Worm (Caenorhabditis elegans) whole organism, mixed stage, embryonic: ENCODE data around the gene memb-2.

Source experiments
- bed-3 ChIP-seq: fragments of 200-800 bp; sonication (Bioruptor generic); optimal IDR thresholded peaks from 3 replicates; lab custom pipeline; 2018; ENCODE audit warnings: mild to moderate bottlenecking, missing genetic modification characterization, moderate library complexity, missing compliant biosample characterization
- blmp-1 ChIP-seq: fragments of 150-350 bp; optimal IDR thresholded peaks from 2 replicates; lab custom pipeline; 2014; ENCODE audit warnings: missing biosample characterization, missing genetic modification characterization
- ceh-43 ChIP-seq: fragments of 200-800 bp; sonication (Bioruptor generic); optimal IDR thresholded peaks from 2 replicates; lab custom pipeline; 2018; ENCODE audit warnings: mild to moderate bottlenecking, missing genetic modification characterization, moderate library complexity, missing compliant biosample characterization
- ceh-83 ChIP-seq: fragments of 200-800 bp; sonication (Bioruptor generic); optimal IDR thresholded peaks from 2 replicates; lab custom pipeline; 2018; ENCODE audit warnings: mild to moderate bottlenecking, missing genetic modification characterization, missing compliant biosample characterization
- ces-1 ChIP-seq: fragments of 150-350 bp; optimal IDR thresholded peaks from 2 replicates; lab custom pipeline; 2014; ENCODE audit warnings: missing biosample characterization, missing genetic modification reagents, missing genetic modification characterization
- cnd-1 ChIP-seq: fragments of 200-800 bp; sonication (Bioruptor generic); optimal IDR thresholded peaks from 2 replicates; lab custom pipeline; 2018; ENCODE audit warnings: mild to moderate bottlenecking, missing genetic modification characterization, missing compliant biosample characterization
- drap-1 ChIP-seq: fragments of 200-800 bp; sonication (Bioruptor generic); optimal IDR thresholded peaks from 3 replicates; lab custom pipeline; 2018; ENCODE audit warnings: mild to moderate bottlenecking, missing genetic modification characterization, missing compliant biosample characterization
- elt-3 ChIP-seq: fragments of 150-350 bp; optimal IDR thresholded peaks from 2 replicates; lab custom pipeline; 2014; ENCODE audit warnings: missing biosample characterization, missing genetic modification characterization
- flh-1 ChIP-seq: fragments of 200-800 bp; sonication (Bioruptor generic); optimal IDR thresholded peaks from 2 replicates; lab custom pipeline; 2018; ENCODE audit warnings: mild to moderate bottlenecking, missing genetic modification characterization, moderate library complexity, missing compliant biosample characterization
- ham-2 ChIP-seq: fragments of 200-800 bp; sonication (Bioruptor generic); optimal IDR thresholded peaks from 2 replicates; lab custom pipeline; 2018; ENCODE audit warnings: mild to moderate bottlenecking, missing genetic modification characterization, missing compliant biosample characterization
- hlh-1 ChIP-seq: fragments of 150-350 bp; optimal IDR thresholded peaks from 2 replicates; lab custom pipeline; 2014; ENCODE audit warnings: missing biosample characterization, missing genetic modification reagents, missing genetic modification characterization
- lin-13 ChIP-seq: fragments of 150-350 bp; optimal IDR thresholded peaks from 2 replicates; lab custom pipeline; 2014; ENCODE audit warnings: missing biosample characterization, missing genetic modification characterization
- lsy-2 ChIP-seq: fragments of 150-350 bp; optimal IDR thresholded peaks from 2 replicates; lab custom pipeline; 2014; ENCODE audit warnings: missing biosample characterization, missing genetic modification characterization
- nhr-12 ChIP-seq: fragments of 150-350 bp; optimal IDR thresholded peaks from 2 replicates; lab custom pipeline; 2014; ENCODE audit warnings: missing biosample characterization, missing genetic modification characterization
- nhr-2 ChIP-seq: fragments of 150-350 bp; optimal IDR thresholded peaks from 2 replicates; lab custom pipeline; 2014; ENCODE audit warnings: missing biosample characterization, missing genetic modification characterization
- nhr-237 ChIP-seq: fragments of 150-350 bp; optimal IDR thresholded peaks from 2 replicates; lab custom pipeline; 2014; ENCODE audit warnings: missing biosample characterization, missing genetic modification characterization
- nhr-76 ChIP-seq: sonication (generic microtip); optimal IDR thresholded peaks from 2 replicates; lab custom pipeline; 2017; ENCODE audit warnings: missing biosample characterization, missing genetic modification characterization
- pha-4 ChIP-seq: fragments of 150-350 bp; optimal IDR thresholded peaks from 2 replicates; lab custom pipeline; 2018; ENCODE audit warnings: missing biosample characterization, missing genetic modification reagents, missing genetic modification characterization
- sem-2 ChIP-seq: fragments of 200-800 bp; sonication (Bioruptor generic); optimal IDR thresholded peaks from 2 replicates; lab custom pipeline; 2018; ENCODE audit warnings: mild to moderate bottlenecking, missing genetic modification characterization, missing compliant biosample characterization
- unc-120 ChIP-seq: sonication (generic microtip); optimal IDR thresholded peaks from 2 replicates; lab custom pipeline; 2017; ENCODE audit warnings: missing genetic modification characterization, missing compliant biosample characterization; ENCODE audit not compliant: poor library complexity, severe bottlenecking
- unc-62 ChIP-seq: fragments of 150-350 bp; optimal IDR thresholded peaks from 2 replicates; lab custom pipeline; 2014; ENCODE audit warnings: missing biosample characterization, missing genetic modification reagents, missing genetic modification characterization
- zip-8 ChIP-seq: fragments of 150-350 bp; optimal IDR thresholded peaks from 2 replicates; lab custom pipeline; 2014; ENCODE audit warnings: missing biosample characterization, missing genetic modification characterization
- ztf-11 ChIP-seq: fragments of 150-350 bp; optimal IDR thresholded peaks from 2 replicates; lab custom pipeline; 2014; ENCODE audit warnings: missing biosample characterization, missing genetic modification characterization

memb-2 gene

DNA sequence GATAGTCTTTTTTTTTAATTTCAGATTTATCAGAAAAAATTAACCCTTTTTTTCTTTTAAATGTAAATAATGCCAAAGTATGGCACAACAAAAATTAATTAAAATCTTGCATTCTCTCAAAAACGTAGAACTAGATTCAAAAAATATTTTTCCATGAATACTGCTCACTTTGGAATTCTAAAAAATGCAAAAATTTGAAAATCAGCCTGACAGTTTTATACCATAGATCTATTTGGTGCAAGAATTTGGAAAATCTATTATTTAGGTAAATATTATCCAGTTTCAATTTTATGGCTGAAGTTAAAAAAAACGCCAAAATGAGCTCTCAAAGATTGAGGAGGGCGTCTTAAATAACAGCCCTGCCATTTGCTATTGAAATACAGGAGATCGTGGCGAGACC, 40.3 kb downstream of the memb-2 start:
- no peak for TF ChIP-seq unc-62 (GFP tag; lab: Kevin White, UChicago)
- TF ChIP-seq unc-120 (tag; lab: Kevin White, UChicago), result no peak
- no peak for TF ChIP-seq nhr-2
- no peak for TF ChIP-seq pha-4 (tag; lab: Kevin White, UChicago)
- no peak for TF ChIP-seq ceh-43
- TF ChIP-seq nhr-12 (tag; lab: Kevin White, UChicago), result no peak
- TF ChIP-seq nhr-76 (tag; lab: Kevin White, UChicago), result no peak
- TF ChIP-seq drap-1, result no peak
- no peak for TF ChIP-seq hlh-1
- no peak for TF ChIP-seq sem-2 (GFP tag; lab: Kevin White, UChicago)
- TF ChIP-seq zip-8 (tag; lab: Kevin White, UChicago), result no peak
- TF ChIP-seq ceh-83 (GFP tag; lab: Kevin White, UChicago), result no peak
- TF ChIP-seq nhr-237, result no peak
- no peak for TF ChIP-seq elt-3 (tag; lab: Kevin White, UChicago)
- no peak for TF ChIP-seq flh-1
- TF ChIP-seq, all 35 proteins: peak for 0

ce11 chrV:5576008-5576407, 43.9 kb downstream of the memb-2 start:
- no peak for TF ChIP-seq ztf-11 (tag; lab: Kevin White, UChicago)
- no peak for TF ChIP-seq lin-13
- no peak for TF ChIP-seq lsy-2 (tag; lab: Kevin White, UChicago)
- TF ChIP-seq cnd-1 (tag; lab: Kevin White, UChicago), result no peak
- TF ChIP-seq bed-3 (GFP tag; lab: Kevin White, UChicago), result no peak
- no peak for TF ChIP-seq flh-1
- TF ChIP-seq hlh-1, result no peak
- no peak for TF ChIP-seq ham-2
- no peak for TF ChIP-seq blmp-1 (tag; lab: Kevin White, UChicago)
- TF ChIP-seq, all 35 proteins: peak for 0

DNA sequence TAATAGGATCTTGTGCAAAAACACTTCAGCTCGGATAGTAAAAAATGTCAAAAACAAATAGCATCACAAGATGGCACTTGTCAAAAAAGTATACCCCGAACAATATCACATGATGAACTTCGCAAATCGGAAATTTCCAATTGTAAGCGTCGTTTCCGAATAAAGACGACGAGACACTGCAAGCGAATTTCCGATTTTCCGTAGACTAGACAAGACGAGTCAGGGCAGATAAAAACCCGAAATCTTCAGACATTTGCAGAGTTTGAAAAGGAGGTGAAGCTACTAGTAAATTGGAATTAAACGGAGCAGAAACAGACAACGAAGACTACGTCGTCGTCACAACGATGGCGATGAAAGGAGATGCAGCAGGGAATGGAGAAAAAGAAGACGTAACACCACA, 48.2 kb downstream of the memb-2 start:
- TF ChIP-seq nhr-12 (tag; lab: Kevin White, UChicago) (no peak), nhr-76 (tag; lab: Kevin White, UChicago) (no peak), ces-1 (GFP tag; lab: Kevin White, UChicago) (peak; percentile 32), ham-2 (no peak)

- no peak for TF ChIP-seq nhr-76 (tag; lab: Kevin White, UChicago)
- TF ChIP-seq blmp-1 (tag; lab: Kevin White, UChicago), result no peak
- peak; percentile 21 for TF ChIP-seq ces-1 (GFP tag; lab: Kevin White, UChicago)
Observed at ce11 chrV:5570433-5570832, 49.5 kb downstream of the memb-2 start, which contains the start of gene glb-6. Gene glb-6 (minus strand): TSS chrV:5570533.
